Worm (Caenorhabditis elegans) whole organism, young adult: ENCODE data around the gene dgk-3.

Experiments
- F39B2.1 ChIP-seq: fragments of 200-800 bp; sonication (Bioruptor generic); IDR thresholded peaks from 2 replicates; pipeline ENCODE4 v1.3.6; 2022; ENCODE audit warnings: missing genetic modification reagents, missing genetic modification characterization, missing compliant biosample characterization
- F55B11.4 ChIP-seq: sonication (generic microtip); optimal IDR thresholded peaks from 2 replicates; lab custom pipeline; 2016; ENCODE audit warnings: missing compliant biosample characterization, missing genetic modification characterization, borderline replicate concordance; ENCODE audit not compliant: insufficient read depth
- T26A5.8 ChIP-seq: sonication (generic microtip); optimal IDR thresholded peaks from 2 replicates; lab custom pipeline; 2016; ENCODE audit warnings: missing genetic modification characterization, missing compliant biosample characterization
- Y79H2A.3 ChIP-seq: fragments of 200-800 bp; sonication (Bioruptor generic); conservative IDR thresholded peaks from 2 replicates; pipeline ENCODE4 v1.3.6; 2022; ENCODE audit warnings: missing genetic modification reagents, missing genetic modification characterization, missing compliant biosample characterization
- ama-1 ChIP-seq, 3 experiments: fragments of 150-350 bp in 1 of 3; sonication (generic microtip) in 2 of 3; optimal IDR thresholded peaks; 2 replicates each; lab custom pipeline; 2014 to 2018; ENCODE audit warnings: missing biosample characterization in 2 of 3, missing genetic modification characterization in 2 of 3, missing genetic modification reagents in 2 of 3
- attf-5 ChIP-seq: fragments of 200-800 bp; sonication (Bioruptor generic); optimal IDR thresholded peaks from 2 replicates; lab custom pipeline; 2018; ENCODE audit warnings: mild to moderate bottlenecking, missing genetic modification characterization, missing compliant biosample characterization
- attf-6 ChIP-seq: fragments of 200-800 bp; sonication (Bioruptor generic); IDR thresholded peaks from 2 replicates; pipeline ENCODE4 v1.3.6; 2022; ENCODE audit warnings: missing genetic modification reagents, missing genetic modification characterization, missing compliant biosample characterization
- hmg-20 ChIP-seq: fragments of 200-800 bp; sonication (Bioruptor generic); IDR thresholded peaks from 2 replicates; pipeline ENCODE4 v1.3.6; 2022; ENCODE audit warnings: missing genetic modification reagents, missing genetic modification characterization, missing compliant biosample characterization
- lin-35 ChIP-seq, 3 experiments: fragments of 150-350 bp in 2 of 3; sonication (generic microtip) in 1 of 3; optimal IDR thresholded peaks; 2 replicates each; lab custom pipeline; 2014 to 2018; ENCODE audit warnings: missing biosample characterization in 3 of 3, missing genetic modification characterization in 3 of 3, missing genetic modification reagents in 3 of 3
- pha-4 ChIP-seq: fragments of 150-350 bp; sonication (generic microtip); optimal IDR thresholded peaks from 2 replicates; lab custom pipeline; 2014; ENCODE audit warnings: missing biosample characterization, missing genetic modification reagents, missing genetic modification characterization
- sea-2 ChIP-seq: fragments of 200-800 bp; sonication (Bioruptor generic); IDR thresholded peaks from 2 replicates; pipeline ENCODE4 v1.3.6; 2022; ENCODE audit warnings: missing genetic modification characterization, missing compliant biosample characterization
- snpc-4 ChIP-seq, 5 experiments: fragments of 150-350 bp in 1 of 5; sonication (generic microtip) in 4 of 5; optimal IDR thresholded peaks; 2 replicates each; lab custom pipeline; 2014 to 2018; ENCODE audit warnings: missing genetic modification characterization in 5 of 5, missing biosample characterization in 3 of 5, antibody characterized with exemption in 2 of 5, mild to moderate bottlenecking in 2 of 5, missing compliant biosample characterization in 2 of 5, missing genotype in 2 of 5, moderate library complexity in 2 of 5, missing genetic modification reagents in 1 of 5
- somi-1 ChIP-seq: fragments of 200-800 bp; sonication (Bioruptor generic); optimal IDR thresholded peaks from 2 replicates; lab custom pipeline; 2018; ENCODE audit warnings: mild to moderate bottlenecking, missing genetic modification characterization, missing compliant biosample characterization
- ztf-18 ChIP-seq: sonication (generic microtip); optimal IDR thresholded peaks from 2 replicates; lab custom pipeline; 2016; ENCODE audit warnings: missing genotype, mild to moderate bottlenecking, missing genetic modification characterization, missing compliant biosample characterization

- no peak for TF ChIP-seq snpc-4 (GFP tag; optimal IDR thresholded peaks at IDR 0.05; lab: Kevin White, UChicago)
- no peak for TF ChIP-seq snpc-4 (tag; optimal IDR thresholded peaks at IDR 0.05; lab: Kevin White, UChicago)
- no peak for TF ChIP-seq T26A5.8 (tag; lab: Kevin White, UChicago)
- TF ChIP-seq attf-6 (GFP tag; lab: Robert Waterston, UW), result no peak
- TF ChIP-seq ztf-18 (tag; lab: Kevin White, UChicago), result no peak
- TF ChIP-seq ama-1 (optimal IDR thresholded peaks at IDR 0.05; lab: Kevin White, UChicago), result no peak
- TF ChIP-seq ama-1 (GFP tag; optimal IDR thresholded peaks at IDR 0.05; lab: Kevin White, UChicago), result no peak
- no peak for TF ChIP-seq hmg-20 (GFP tag; lab: Robert Waterston, UW)
- TF ChIP-seq sea-2, result no peak
- no peak for TF ChIP-seq F55B11.4 (tag; lab: Kevin White, UChicago)
- no peak for TF ChIP-seq pha-4 (tag; lab: Kevin White, UChicago)
- TF ChIP-seq lin-35 (GFP tag; optimal IDR thresholded peaks at IDR 0.05; lab: Kevin White, UChicago), result no peak
- TF ChIP-seq F39B2.1 (GFP tag; lab: Robert Waterston, UW), result no peak
- peak; percentile 35 for TF ChIP-seq somi-1
- TF ChIP-seq attf-5, result no peak
- TF ChIP-seq Y79H2A.3 (GFP tag; lab: Robert Waterston, UW), result no peak
Measured at ce11 chrIII:9152950-9153349, 9.9 kb upstream of the dgk-3 start.
